Worm (Caenorhabditis elegans) whole organism, mixed stage, embryonic: ENCODE measurements around the gene C46C2.5.

Experiments
- elt-1 ChIP-seq: sonication (generic microtip); optimal IDR thresholded peaks from 2 replicates; lab custom pipeline; 2017; ENCODE audit warnings: missing genetic modification characterization, mild to moderate bottlenecking, missing compliant biosample characterization, antibody characterized with exemption, moderate library complexity, borderline replicate concordance; ENCODE audit not compliant: insufficient read depth
- elt-3 ChIP-seq: fragments of 150-350 bp; optimal IDR thresholded peaks from 2 replicates; lab custom pipeline; 2014; ENCODE audit warnings: missing biosample characterization, missing genetic modification characterization
- lin-13 ChIP-seq: fragments of 150-350 bp; optimal IDR thresholded peaks from 2 replicates; lab custom pipeline; 2014; ENCODE audit warnings: missing biosample characterization, missing genetic modification characterization
- mep-1 ChIP-seq: fragments of 150-350 bp; optimal IDR thresholded peaks from 2 replicates; lab custom pipeline; 2017; ENCODE audit warnings: missing biosample characterization, missing genetic modification reagents, missing genetic modification characterization, inconsistent platforms
- sptf-1 ChIP-seq: sonication (generic microtip); optimal IDR thresholded peaks from 2 replicates; lab custom pipeline; 2017; ENCODE audit warnings: mild to moderate bottlenecking, missing genetic modification characterization, moderate library complexity, missing compliant biosample characterization

- TF ChIP-seq elt-1 (no peak), mep-1 (tag; lab: Kevin White, UChicago) (no peak), sptf-1 (no peak), lin-13 (tag; lab: Kevin White, UChicago) (no peak), elt-3 (tag; lab: Kevin White, UChicago) (no peak)
These were observed 40.2 kb upstream of the C46C2.5 start, which contains the start of gene Y11D7A.3 for ce11 chrIV:9232421-9233141.
